Fruit fly (Drosophila melanogaster) whole organism, embryonic: ENCODE results near the gene Nepl18.

Source experiments
- ATbp ChIP-seq: fragments of 200-800 bp; sonication (Bioruptor generic); optimal IDR thresholded peaks from 2 replicates; lab custom pipeline; 2017; ENCODE audit warnings: missing biosample characterization, mild to moderate bottlenecking, missing genetic modification characterization, missing genetic modification reagents
- BtbVII ChIP-seq: fragments of 200-800 bp; sonication (Bioruptor generic); optimal IDR thresholded peaks from 3 replicates; lab custom pipeline; 2017; ENCODE audit warnings: missing biosample characterization, mild to moderate bottlenecking, missing genetic modification characterization
- CG10321 ChIP-seq: fragments of 200-800 bp; sonication (Bioruptor generic); IDR thresholded peaks from 2 replicates; pipeline ENCODE4 v1.3.6; 2022; ENCODE audit warnings: missing biosample characterization, missing genetic modification characterization
- CG10431 ChIP-seq: fragments of 200-800 bp; sonication (Bioruptor generic); optimal IDR thresholded peaks from 3 replicates; lab custom pipeline; 2018; ENCODE audit warnings: missing biosample characterization, mild to moderate bottlenecking, missing genetic modification characterization
- CG13123 ChIP-seq: fragments of 200-800 bp; sonication (Bioruptor generic); optimal IDR thresholded peaks from 2 replicates; lab custom pipeline; 2016; ENCODE audit warnings: missing biosample characterization, missing genetic modification characterization
- CG13296 ChIP-seq: fragments of 200-800 bp; sonication (Bioruptor generic); optimal IDR thresholded peaks from 3 replicates; lab custom pipeline; 2018; ENCODE audit warnings: missing biosample characterization, mild to moderate bottlenecking, missing genetic modification characterization
- CG1603 ChIP-seq: fragments of 200-800 bp; sonication (Bioruptor generic); optimal IDR thresholded peaks from 2 replicates; lab custom pipeline; 2019; ENCODE audit warnings: missing biosample characterization, mild to moderate bottlenecking, missing genetic modification characterization, moderate library complexity
- CG17568 ChIP-seq: fragments of 200-800 bp; sonication (Bioruptor generic); optimal IDR thresholded peaks from 2 replicates; lab custom pipeline; 2018; ENCODE audit warnings: missing biosample characterization, mild to moderate bottlenecking, missing genetic modification characterization, moderate library complexity
- CG18476 ChIP-seq: fragments of 200-800 bp; sonication (Bioruptor generic); optimal IDR thresholded peaks from 2 replicates; lab custom pipeline; 2016; ENCODE audit warnings: missing biosample characterization, mild to moderate bottlenecking, missing genetic modification characterization
- CG2875 ChIP-seq: fragments of 200-800 bp; sonication (Bioruptor generic); optimal IDR thresholded peaks from 2 replicates; lab custom pipeline; 2017; ENCODE audit warnings: missing biosample characterization, mild to moderate bottlenecking, missing genetic modification characterization, missing genetic modification reagents
- CG2889 ChIP-seq: fragments of 200-800 bp; sonication (Bioruptor generic); IDR thresholded peaks from 3 replicates; pipeline ENCODE4 v1.3.6; 2022; ENCODE audit warnings: missing biosample characterization, missing genetic modification characterization
- CG3065 ChIP-seq: fragments of 200-800 bp; sonication (Bioruptor generic); optimal IDR thresholded peaks from 2 replicates; lab custom pipeline; 2016; ENCODE audit warnings: missing biosample characterization, missing genetic modification characterization
- CG31388 ChIP-seq: fragments of 200-800 bp; sonication (Bioruptor generic); optimal IDR thresholded peaks from 2 replicates; lab custom pipeline; 2016; ENCODE audit warnings: missing biosample characterization, missing genetic modification characterization
- CG3163 ChIP-seq: fragments of 200-800 bp; sonication (Bioruptor generic); optimal IDR thresholded peaks from 3 replicates; lab custom pipeline; 2016; ENCODE audit warnings: missing biosample characterization, missing genetic modification characterization
- CG33557 ChIP-seq: fragments of 200-800 bp; sonication (Bioruptor generic); optimal IDR thresholded peaks from 2 replicates; lab custom pipeline; 2019; ENCODE audit warnings: missing biosample characterization, mild to moderate bottlenecking, missing genetic modification characterization, moderate library complexity
- CG34422 ChIP-seq: fragments of 200-800 bp; sonication (Bioruptor generic); IDR thresholded peaks from 3 replicates; pipeline ENCODE4 v1.3.6; 2022; ENCODE audit warnings: missing biosample characterization, missing genetic modification characterization
- CG4360 ChIP-seq: fragments of 200-800 bp; sonication (Bioruptor generic); IDR thresholded peaks from 2 replicates; pipeline ENCODE4 v1.3.6; 2022; ENCODE audit warnings: missing biosample characterization, missing genetic modification characterization
- CG6765 ChIP-seq: fragments of 200-800 bp; sonication (Bioruptor generic); optimal IDR thresholded peaks from 3 replicates; lab custom pipeline; 2017; ENCODE audit warnings: missing biosample characterization, mild to moderate bottlenecking, missing genetic modification characterization
- CG7556 ChIP-seq: fragments of 200-800 bp; sonication (Bioruptor generic); optimal IDR thresholded peaks from 2 replicates; lab custom pipeline; 2017; ENCODE audit warnings: missing biosample characterization, mild to moderate bottlenecking, missing genetic modification characterization
- CG8281 ChIP-seq: fragments of 200-800 bp; sonication (Bioruptor generic); optimal IDR thresholded peaks from 2 replicates; lab custom pipeline; 2018; ENCODE audit warnings: missing biosample characterization, mild to moderate bottlenecking, missing genetic modification characterization, moderate library complexity
- Dek ChIP-seq: fragments of 200-800 bp; sonication (Bioruptor generic); optimal IDR thresholded peaks from 3 replicates; lab custom pipeline; 2019; ENCODE audit warnings: missing biosample characterization, mild to moderate bottlenecking, missing genetic modification characterization, moderate library complexity
- Doc2 ChIP-seq: fragments of 200-800 bp; sonication (Bioruptor generic); IDR thresholded peaks from 2 replicates; pipeline ENCODE4 v1.3.6; 2022; ENCODE audit warnings: missing biosample characterization, missing genetic modification characterization
- Fer2 ChIP-seq: fragments of 200-800 bp; sonication (Bioruptor generic); optimal IDR thresholded peaks from 2 replicates; lab custom pipeline; 2018; ENCODE audit warnings: missing biosample characterization, mild to moderate bottlenecking, missing genetic modification characterization, moderate library complexity
- GATAe ChIP-seq: fragments of 200-800 bp; sonication (Bioruptor generic); conservative IDR thresholded peaks from 2 replicates; pipeline ENCODE4 v1.3.6; 2022; ENCODE audit warnings: missing biosample characterization, missing genetic modification characterization
- Gsc ChIP-seq: fragments of 200-800 bp; sonication (Bioruptor generic); IDR thresholded peaks from 2 replicates; pipeline ENCODE4 v1.3.6; 2022; ENCODE audit warnings: missing biosample characterization, missing genetic modification characterization
- Med ChIP-seq: fragments of 200-800 bp; sonication (Bioruptor generic); peaks from one replicate; lab custom pipeline; 2016; ENCODE audit warnings: missing biosample characterization, missing genetic modification characterization, mild to moderate bottlenecking, inconsistent platforms, moderate library complexity
- Nf-YA ChIP-seq: fragments of 200-800 bp; sonication (Bioruptor generic); IDR thresholded peaks from 2 replicates; pipeline ENCODE4 v1.3.6; 2022; ENCODE audit warnings: missing biosample characterization, missing genetic modification characterization
- Stat92E ChIP-seq, 3 experiments: fragments of >200 bp in 2 of 3; fragments of 200-800 bp in 1 of 3; sonication (Bioruptor generic) in 1 of 3; optimal IDR thresholded peaks; 2 replicates each; lab custom pipeline; 2017 to 2019; ENCODE audit warnings: missing biosample characterization in 3 of 3, missing genetic modification characterization in 3 of 3, mild to moderate bottlenecking in 1 of 3, moderate library complexity in 1 of 3
- Taf1 ChIP-seq: fragments of 200-800 bp; sonication (Bioruptor generic); IDR thresholded peaks from 2 replicates; pipeline ENCODE4 v1.3.6; 2022; ENCODE audit warnings: missing biosample characterization, missing genetic modification characterization
- Trl ChIP-seq, 3 experiments: fragments of >200 bp in 2 of 3; fragments of 200-800 bp in 1 of 3; sonication (Bioruptor generic) in 1 of 3; optimal IDR thresholded peaks; 2 replicates in 1 of 3; 3 replicates in 2 of 3; lab custom pipeline; 2016 to 2017; ENCODE audit warnings: missing biosample characterization in 1 of 3, missing genetic modification characterization in 1 of 3
- bsh ChIP-seq, 2 experiments: fragments of 200-800 bp; sonication (Bioruptor generic); optimal IDR thresholded peaks; 2 replicates each; lab custom pipeline; 2017 to 2018; ENCODE audit warnings: mild to moderate bottlenecking in 2 of 2, missing biosample characterization in 2 of 2, missing genetic modification characterization in 2 of 2, moderate library complexity in 1 of 2
- ci ChIP-seq: fragments of 200-800 bp; sonication (Bioruptor generic); IDR thresholded peaks from 3 replicates; pipeline ENCODE4 v1.3.6; 2022; ENCODE audit warnings: missing biosample characterization, missing genetic modification characterization
- emc ChIP-seq: fragments of 200-800 bp; sonication (Bioruptor generic); optimal IDR thresholded peaks from 2 replicates; lab custom pipeline; 2016; ENCODE audit warnings: missing biosample characterization, missing genetic modification characterization
- en ChIP-seq: fragments of 200-800 bp; sonication (Bioruptor generic); optimal IDR thresholded peaks from 2 replicates; lab custom pipeline; 2016; ENCODE audit warnings: missing biosample characterization, missing genetic modification characterization
- fd102C ChIP-seq: fragments of 200-800 bp; sonication (Bioruptor generic); optimal IDR thresholded peaks from 2 replicates; lab custom pipeline; 2018; ENCODE audit warnings: missing biosample characterization, mild to moderate bottlenecking, missing genetic modification characterization, moderate library complexity
- gce ChIP-seq: fragments of 200-800 bp; sonication (Bioruptor generic); IDR thresholded peaks from 3 replicates; pipeline ENCODE4 v1.3.6; 2022; ENCODE audit warnings: missing biosample characterization, missing genetic modification characterization
- ken ChIP-seq: fragments of 200-800 bp; sonication (Bioruptor generic); IDR thresholded peaks from 3 replicates; pipeline ENCODE4 v1.3.6; 2022; ENCODE audit warnings: missing biosample characterization, missing genetic modification characterization
- pb ChIP-seq: fragments of 200-800 bp; sonication (Bioruptor generic); optimal IDR thresholded peaks from 3 replicates; lab custom pipeline; 2016; ENCODE audit warnings: missing biosample characterization, missing genetic modification characterization
- pfk ChIP-seq: fragments of 200-800 bp; sonication (Bioruptor generic); optimal IDR thresholded peaks from 2 replicates; lab custom pipeline; 2018; ENCODE audit warnings: missing biosample characterization, mild to moderate bottlenecking, missing genetic modification characterization, moderate library complexity
- repo ChIP-seq: fragments of 200-800 bp; sonication (Bioruptor generic); optimal IDR thresholded peaks from 2 replicates; lab custom pipeline; 2016; ENCODE audit warnings: missing biosample characterization, missing genetic modification characterization
- run ChIP-seq: fragments of 200-800 bp; sonication (Bioruptor generic); optimal IDR thresholded peaks from 3 replicates; lab custom pipeline; 2018; ENCODE audit warnings: missing biosample characterization, mild to moderate bottlenecking, missing genetic modification characterization
- sc ChIP-seq, 3 experiments: fragments of >200 bp in 2 of 3; fragments of 200-800 bp in 1 of 3; sonication (Bioruptor generic) in 1 of 3; optimal IDR thresholded peaks; 2 replicates in 2 of 3; 3 replicates in 1 of 3; lab custom pipeline; 2017; ENCODE audit warnings: mild to moderate bottlenecking in 1 of 3, missing biosample characterization in 1 of 3, missing genetic modification characterization in 1 of 3, missing genetic modification reagents in 1 of 3
- sens ChIP-seq: fragments of 200-800 bp; sonication (Bioruptor generic); peaks from one replicate; lab custom pipeline; 2016; ENCODE audit warnings: missing biosample characterization, missing genetic modification characterization
- seq ChIP-seq: fragments of 200-800 bp; sonication (Bioruptor generic); IDR thresholded peaks from 2 replicates; pipeline ENCODE4 v1.3.6; 2022; ENCODE audit warnings: missing biosample characterization, missing genetic modification characterization
- sisA ChIP-seq: fragments of 200-800 bp; sonication (Bioruptor generic); IDR thresholded peaks from 2 replicates; pipeline ENCODE4 v1.3.6; 2022; ENCODE audit warnings: missing biosample characterization, missing genetic modification characterization
- slou ChIP-seq: fragments of 200-800 bp; sonication (Bioruptor generic); optimal IDR thresholded peaks from 3 replicates; lab custom pipeline; 2016; ENCODE audit warnings: missing biosample characterization, missing genetic modification characterization
- sr ChIP-seq: fragments of 200-800 bp; sonication (Bioruptor generic); IDR thresholded peaks from 3 replicates; pipeline ENCODE4 v1.3.6; 2022; ENCODE audit warnings: missing biosample characterization, missing genetic modification characterization
- vnd ChIP-seq: fragments of 200-800 bp; sonication (Bioruptor generic); IDR thresholded peaks from 3 replicates; pipeline ENCODE4 v1.3.6; 2022; ENCODE audit warnings: missing biosample characterization, missing genetic modification characterization; ENCODE audit not compliant: partially characterized antibody
- zfh2 ChIP-seq: fragments of 200-800 bp; sonication (Bioruptor generic); optimal IDR thresholded peaks from 2 replicates; lab custom pipeline; 2016; ENCODE audit warnings: missing biosample characterization, missing genetic modification characterization

The Nepl18 gene

DNA sequence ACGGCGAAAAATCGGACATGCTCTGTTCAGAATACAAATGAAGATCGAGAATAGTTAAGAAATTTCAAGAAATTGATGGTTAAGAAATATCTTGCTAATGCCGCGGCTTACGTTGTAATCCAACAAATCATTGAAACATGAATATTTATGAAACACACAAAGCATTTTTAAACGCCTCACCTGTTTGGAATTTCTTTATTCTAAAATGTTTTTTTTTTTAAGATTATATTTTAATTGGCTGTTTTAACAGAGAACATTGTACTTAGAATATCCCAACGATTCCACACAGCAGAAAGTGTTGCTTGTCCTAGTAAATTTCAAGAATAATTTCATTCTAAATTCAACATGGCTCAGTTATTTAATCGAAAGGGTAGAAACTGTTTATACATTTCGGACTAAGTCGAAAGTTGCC is 23.4 kb upstream of the Nepl18 start (continued):
- TF ChIP-seq vnd (GFP tag; lab: Robert Waterston, UW) (no peak), CG3065 (GFP tag; lab: Kevin White, UChicago) (no peak), repo (no peak), sens (GFP tag; lab: Kevin White, UChicago) (peak; percentile 87), gce (GFP tag; lab: Robert Waterston, UW) (no peak), emc (GFP tag; lab: Kevin White, UChicago) (no peak), BtbVII (GFP tag; lab: Kevin White, UChicago) (no peak), CG31388 (GFP tag; lab: Kevin White, UChicago) (no peak), CG6765 (GFP tag; lab: Kevin White, UChicago) (no peak), CG7556 (GFP tag; lab: Kevin White, UChicago) (peak; percentile 53), pb (GFP tag; lab: Kevin White, UChicago) (no peak)

DNA sequence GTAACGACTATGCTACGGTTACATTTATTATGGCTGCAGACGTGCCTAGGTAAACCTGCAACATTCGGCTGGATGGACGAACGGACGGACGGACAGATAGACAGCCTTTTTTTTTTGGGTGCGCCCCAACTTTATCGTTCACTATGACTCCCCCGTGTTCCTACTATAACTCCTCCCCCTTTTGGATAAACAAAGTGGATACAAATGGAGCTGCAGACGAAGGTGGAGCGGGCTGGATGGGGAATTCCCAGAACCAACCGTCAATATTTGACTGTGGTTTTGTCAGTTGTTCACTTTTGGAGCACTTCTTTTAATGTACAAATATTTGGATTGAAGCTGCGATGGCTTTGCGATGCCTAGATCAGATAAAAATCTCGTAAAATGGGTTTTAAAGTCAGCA is 19.3 kb upstream of the Nepl18 start:
- no peak for TF ChIP-seq CG2889 (GFP tag; lab: Robert Waterston, UW)
- no peak for TF ChIP-seq CG33557 (GFP tag; lab: Kevin White, UChicago)
- no peak for TF ChIP-seq CG13123 (GFP tag; lab: Kevin White, UChicago)
- no peak for TF ChIP-seq Doc2
- no peak for TF ChIP-seq CG13296 (GFP tag; lab: Kevin White, UChicago)
- no peak for TF ChIP-seq Dek (tag; lab: Kevin White, UChicago)
- no peak for TF ChIP-seq seq (GFP tag; lab: Robert Waterston, UW)
- TF ChIP-seq ken = no peak
- TF ChIP-seq CG17568 (GFP tag; lab: Kevin White, UChicago) = peak; percentile 31
- peak; percentile 25 for TF ChIP-seq ATbp (GFP tag; lab: Kevin White, UChicago)
- peak; percentile 3 for TF ChIP-seq CG10431 (GFP tag; lab: Kevin White, UChicago)
- TF ChIP-seq sc (optimal IDR thresholded peaks at IDR 0.05; lab: Kevin White, UChicago) = no peak
- no peak for TF ChIP-seq sc (GFP tag; optimal IDR thresholded peaks at IDR 0.05; lab: Kevin White, UChicago)
- 0 out of 3 replicates have a peak, but pooled peaks have one; percentile 8 for TF ChIP-seq sr
- peak; percentile 2 for TF ChIP-seq run
- no peak for TF ChIP-seq Fer2 (tag; lab: Kevin White, UChicago)
- no peak for TF ChIP-seq CG2875
- no peak for TF ChIP-seq Gsc (GFP tag; lab: Robert Waterston, UW)
- no peak for TF ChIP-seq CG10321 (GFP tag; lab: Robert Waterston, UW)
- TF ChIP-seq en (GFP tag; lab: Kevin White, UChicago) = no peak
- TF ChIP-seq CG8281 (tag; lab: Kevin White, UChicago) = peak; percentile 44
- no peak for TF ChIP-seq slou (GFP tag; lab: Kevin White, UChicago)
- no peak for TF ChIP-seq zfh2 (GFP tag; lab: Kevin White, UChicago)
- TF ChIP-seq sens (GFP tag; lab: Kevin White, UChicago) = peak; percentile 76
- TF ChIP-seq vnd (GFP tag; lab: Robert Waterston, UW) = no peak
- no peak for TF ChIP-seq fd102C
- TF ChIP-seq CG1603 (tag; lab: Kevin White, UChicago) = no peak
- no peak for TF ChIP-seq sisA (GFP tag; lab: Robert Waterston, UW)
- TF ChIP-seq CG18476 (GFP tag; lab: Kevin White, UChicago) = no peak
- TF ChIP-seq pfk (GFP tag; lab: Kevin White, UChicago) = no peak
- peak in 1 of 2 experiments; percentile 7 for TF ChIP-seq bsh (GFP tag; optimal IDR thresholded peaks at IDR 0.05; lab: Kevin White, UChicago)
- no peak for TF ChIP-seq GATAe (GFP tag; lab: Robert Waterston, UW)
- TF ChIP-seq Med (GFP tag; lab: Kevin White, UChicago) = peak; percentile 37
- TF ChIP-seq Taf1 = no peak
- TF ChIP-seq CG34422 (GFP tag; lab: Robert Waterston, UW) = no peak
- TF ChIP-seq Trl (optimal IDR thresholded peaks at IDR 0.05; lab: Kevin White, UChicago) = no peak
- no peak for TF ChIP-seq Trl (GFP tag; optimal IDR thresholded peaks at IDR 0.05; lab: Kevin White, UChicago)
- TF ChIP-seq ci = no peak
- no peak for TF ChIP-seq CG4360
- no peak for TF ChIP-seq Nf-YA (GFP tag; lab: Robert Waterston, UW)
- no peak for TF ChIP-seq CG3065 (GFP tag; lab: Kevin White, UChicago)
- no peak for TF ChIP-seq CG3163 (GFP tag; lab: Kevin White, UChicago)
- peak in 1 of 3 experiments; percentile 76 for TF ChIP-seq Stat92E (GFP tag; optimal IDR thresholded peaks at IDR 0.05; lab: Kevin White, UChicago)
